Worm (Caenorhabditis elegans): ENCODE results near the gene irld-2.

The irld-2 gene

ce11 chrX:13388829-13389228, 6.0 kb downstream of the irld-2 start:
- TF ChIP-seq ceh-9 (tag; optimal IDR thresholded peaks at IDR 0.05) (no peak), ceh-48 (tag; optimal IDR thresholded peaks at IDR 0.05) (no peak), elt-4 (tag; optimal IDR thresholded peaks at IDR 0.05) (no peak), ceh-24 (tag; optimal IDR thresholded peaks at IDR 0.05) (no peak), ttx-3 (tag; optimal IDR thresholded peaks at IDR 0.05) (no peak), F13H6.1 (tag; optimal IDR thresholded peaks at IDR 0.05) (no peak), ceh-6 (GFP tag; optimal IDR thresholded peaks at IDR 0.05) (no peak)

DNA sequence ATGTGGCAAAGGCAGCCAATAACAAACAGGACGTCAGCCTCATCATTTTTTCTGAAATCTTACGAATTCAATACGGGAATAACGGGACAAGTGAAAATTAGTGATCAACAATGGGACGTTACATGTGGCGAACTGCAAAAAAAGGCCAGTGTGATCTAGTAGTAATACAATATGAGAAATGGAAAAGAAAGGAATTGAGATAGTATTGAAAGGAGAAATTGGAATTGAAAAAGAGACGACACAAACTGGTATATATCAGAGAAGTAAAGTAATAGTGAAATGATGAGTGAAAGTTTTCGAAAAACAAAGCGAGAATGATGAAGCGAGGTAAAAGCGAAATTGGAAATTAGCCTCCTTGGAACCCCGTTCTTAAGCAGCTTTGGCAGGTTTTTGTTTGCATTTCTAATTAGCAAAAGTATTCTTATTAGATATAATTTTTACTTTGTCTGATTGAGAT, 7.3 kb downstream of the irld-2 start, which contains the start of gene C49F8.3:
Gene C49F8.3 (minus strand): TSS at position 51 of the 457 bp plus-strand sequence.
- TF ChIP-seq odd-2 (tag; optimal IDR thresholded peaks at IDR 0.05) (no peak), ets-4 (tag; optimal IDR thresholded peaks at IDR 0.05) (no peak), pat-9 (tag; optimal IDR thresholded peaks at IDR 0.05) (no peak), zip-5 (tag; optimal IDR thresholded peaks at IDR 0.05) (no peak), rnt-1 (tag; optimal IDR thresholded peaks at IDR 0.05) (no peak), tbx-2 (tag; optimal IDR thresholded peaks at IDR 0.05) (no peak), madf-2 (tag; optimal IDR thresholded peaks at IDR 0.05) (no peak), ceh-9 (tag; optimal IDR thresholded peaks at IDR 0.05) (no peak), hlh-30 (tag; optimal IDR thresholded peaks at IDR 0.05; ENCODE audit: insufficient read depth) (no peak), ceh-18 (tag; optimal IDR thresholded peaks at IDR 0.05) (no peak), nhr-232 (tag; optimal IDR thresholded peaks at IDR 0.05) (no peak), F13H6.1 (tag; optimal IDR thresholded peaks at IDR 0.05) (no peak), pqm-1 (tag; optimal IDR thresholded peaks at IDR 0.05) (no peak), elt-4 (tag; optimal IDR thresholded peaks at IDR 0.05) (no peak)

- TF ChIP-seq Y22D7AL.16 (tag; optimal IDR thresholded peaks at IDR 0.05), result no peak
- TF ChIP-seq ceh-14 (tag; optimal IDR thresholded peaks at IDR 0.05), result no peak
- TF ChIP-seq zip-5 (tag; optimal IDR thresholded peaks at IDR 0.05), result no peak
- no peak for TF ChIP-seq ceh-9 (tag; optimal IDR thresholded peaks at IDR 0.05)
- no peak for TF ChIP-seq ceh-45 (GFP tag; IDR thresholded peaks at IDR 0.05)
- no peak for TF ChIP-seq ama-1 (optimal IDR thresholded peaks at IDR 0.05)
- no peak for TF ChIP-seq unc-86 (tag; optimal IDR thresholded peaks at IDR 0.05)
- TF ChIP-seq pax-1 (tag; optimal IDR thresholded peaks at IDR 0.05), result no peak
- no peak for TF ChIP-seq ref-2 (tag; optimal IDR thresholded peaks at IDR 0.05)
- no peak for TF ChIP-seq ceh-19 (GFP tag; optimal IDR thresholded peaks at IDR 0.05)
- no peak for TF ChIP-seq ets-4 (tag; optimal IDR thresholded peaks at IDR 0.05)
- no peak for TF ChIP-seq C08G9.2 (tag; optimal IDR thresholded peaks at IDR 0.05)
- TF ChIP-seq sox-2 (GFP tag; IDR thresholded peaks at IDR 0.05), result no peak
Observed at ce11 chrX:13384743-13385142, 10.1 kb downstream of the irld-2 start.

- TF ChIP-seq sox-2 (GFP tag; IDR thresholded peaks at IDR 0.05), result no peak
- TF ChIP-seq npax-4 (tag; optimal IDR thresholded peaks at IDR 0.05), result no peak
- no peak for TF ChIP-seq ttx-3 (tag; optimal IDR thresholded peaks at IDR 0.05)
- TF ChIP-seq che-1 (tag; optimal IDR thresholded peaks at IDR 0.05), result no peak
- no peak for TF ChIP-seq unc-42 (tag; optimal IDR thresholded peaks at IDR 0.05)
- no peak for TF ChIP-seq gmeb-2 (tag; optimal IDR thresholded peaks at IDR 0.05)
- no peak for TF ChIP-seq fax-1 (tag; optimal IDR thresholded peaks at IDR 0.05)
- TF ChIP-seq odd-2 (tag; optimal IDR thresholded peaks at IDR 0.05), result no peak
- no peak for TF ChIP-seq fkh-6 (tag; optimal IDR thresholded peaks at IDR 0.05)
- no peak for TF ChIP-seq dmd-4 (tag; optimal IDR thresholded peaks at IDR 0.05; ENCODE audit: borderline replicate concordance)
Observed at ce11 chrX:13383273-13383672, 11.6 kb downstream of the irld-2 start.

DNA sequence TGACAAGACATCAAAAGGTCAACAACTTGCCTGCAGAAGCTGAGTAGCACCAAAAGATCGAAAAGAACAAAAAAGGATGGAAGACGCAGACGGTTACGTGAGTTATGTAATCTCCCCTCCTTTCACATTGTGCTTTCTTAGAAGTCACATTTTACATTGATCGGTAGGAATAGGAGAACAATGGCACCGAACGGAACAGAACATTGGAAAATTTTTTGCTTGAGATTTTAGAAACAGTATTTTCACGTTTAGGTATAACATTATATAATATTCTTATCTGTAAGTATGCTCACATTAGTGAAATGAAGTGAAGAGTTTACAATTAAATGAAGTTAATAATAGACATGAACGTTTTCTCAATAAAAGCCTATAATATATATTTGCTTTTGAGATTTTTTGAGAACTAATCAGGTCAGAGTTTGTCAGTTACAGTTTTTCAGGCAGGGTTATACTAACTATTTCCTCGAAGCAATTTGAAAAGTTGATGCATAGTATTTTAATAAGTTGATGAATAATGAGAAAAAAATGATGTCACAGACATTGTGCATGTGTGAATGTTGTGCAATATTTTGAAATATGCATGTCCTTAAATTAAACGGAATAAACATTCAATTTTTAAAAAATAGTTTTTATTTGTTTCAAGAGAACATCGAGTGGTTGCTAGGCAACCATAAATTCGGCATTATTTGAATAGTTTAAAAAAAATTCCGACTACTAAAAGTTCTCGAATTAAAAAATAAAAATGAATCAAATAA, 13.7 kb downstream of the irld-2 start:
- TF ChIP-seq K09A11.1 (tag; optimal IDR thresholded peaks at IDR 0.05; ENCODE audit: insufficient read depth), result no peak
- TF ChIP-seq lin-11 (tag; optimal IDR thresholded peaks at IDR 0.05), result no peak
- TF ChIP-seq tbx-2 (tag; optimal IDR thresholded peaks at IDR 0.05), result no peak
- no peak for TF ChIP-seq pag-3 (tag; optimal IDR thresholded peaks at IDR 0.05; ENCODE audit: borderline replicate concordance)
- no peak for TF ChIP-seq hlh-6 (tag; optimal IDR thresholded peaks at IDR 0.05)
- no peak for TF ChIP-seq ceh-30 (tag; optimal IDR thresholded peaks at IDR 0.05)
- no peak for TF ChIP-seq hlh-15 (tag; optimal IDR thresholded peaks at IDR 0.05)
- TF ChIP-seq nfya-1 (tag; optimal IDR thresholded peaks at IDR 0.05), result no peak
- no peak for TF ChIP-seq dve-1 (tag; optimal IDR thresholded peaks at IDR 0.05)
- no peak for TF ChIP-seq ceh-31 (tag; optimal IDR thresholded peaks at IDR 0.05)
- TF ChIP-seq Y22D7AL.16 (tag; optimal IDR thresholded peaks at IDR 0.05), result no peak
